Worm (Caenorhabditis elegans) whole organism, L4 larva: ENCODE results near the gene Y66D12A.30.
A peak's percentile ranks its signal among the peaks of the same experiment; 100 is the strongest.

ENCODE experiments used
- F44E2.7 ChIP-seq: fragments of 200-800 bp; sonication (Bioruptor generic); IDR thresholded peaks from 2 replicates; pipeline ENCODE4 v2.1.2; 2022; ENCODE audit warnings: missing genetic modification characterization, missing compliant biosample characterization
- F49E8.2 ChIP-seq: sonication (generic microtip); optimal IDR thresholded peaks from 2 replicates; lab custom pipeline; 2016; ENCODE audit warnings: missing compliant biosample characterization, mild to moderate bottlenecking, missing genetic modification characterization, borderline replicate concordance
- ZK337.2 ChIP-seq: fragments of 200-800 bp; sonication (Bioruptor generic); IDR thresholded peaks from 2 replicates; pipeline ENCODE4 v1.3.6; 2022; ENCODE audit warnings: missing genetic modification reagents, missing genetic modification characterization, missing compliant biosample characterization
- ama-1 ChIP-seq: fragments of 150-350 bp; optimal IDR thresholded peaks from 2 replicates; lab custom pipeline; 2014; ENCODE audit warnings: inconsistent platforms, mixed read lengths
- ceh-28 ChIP-seq: fragments of 150-350 bp; optimal IDR thresholded peaks from 2 replicates; lab custom pipeline; 2014; ENCODE audit warnings: missing biosample characterization, missing genetic modification reagents, missing genetic modification characterization
- ceh-32 ChIP-seq: sonication (generic microtip); optimal IDR thresholded peaks from 2 replicates; lab custom pipeline; 2016; ENCODE audit warnings: mild to moderate bottlenecking, missing genetic modification characterization, missing compliant biosample characterization; ENCODE audit not compliant: poor library complexity
- ces-1 ChIP-seq: fragments of 150-350 bp; sonication (generic microtip); optimal IDR thresholded peaks from 4 replicates; lab custom pipeline; 2014; ENCODE audit warnings: missing biosample characterization, missing genetic modification reagents, missing genetic modification characterization
- dmd-8 ChIP-seq: fragments of 200-800 bp; sonication (Bioruptor generic); IDR thresholded peaks from 2 replicates; pipeline ENCODE4 v1.3.6; 2022; ENCODE audit warnings: missing genetic modification characterization, missing compliant biosample characterization
- dmd-9 ChIP-seq: fragments of 200-800 bp; sonication (Bioruptor generic); IDR thresholded peaks from 2 replicates; pipeline ENCODE4 v1.3.6; 2022; ENCODE audit warnings: missing genetic modification reagents, missing genetic modification characterization, missing compliant biosample characterization
- dpl-1 ChIP-seq: fragments of 150-350 bp; optimal IDR thresholded peaks from 2 replicates; lab custom pipeline; 2014; ENCODE audit warnings: missing biosample characterization, missing genetic modification reagents, missing genetic modification characterization
- duxl-1 ChIP-seq: sonication (generic microtip); optimal IDR thresholded peaks from 2 replicates; lab custom pipeline; 2016; ENCODE audit warnings: mild to moderate bottlenecking, missing genetic modification characterization, moderate library complexity, missing compliant biosample characterization; ENCODE audit not compliant: poor library complexity
- dve-1 ChIP-seq: sonication (generic microtip); optimal IDR thresholded peaks from 2 replicates; lab custom pipeline; 2017; ENCODE audit warnings: antibody characterized with exemption, mild to moderate bottlenecking, missing genetic modification characterization, missing compliant biosample characterization; ENCODE audit not compliant: insufficient read depth
- egl-27 ChIP-seq: sonication (generic microtip); optimal IDR thresholded peaks from 3 replicates; lab custom pipeline; 2017; ENCODE audit warnings: missing biosample characterization, missing genetic modification reagents, missing genetic modification characterization
- egl-43 ChIP-seq: fragments of 200-800 bp; sonication (Bioruptor generic); IDR thresholded peaks from 2 replicates; pipeline ENCODE4 v1.3.6; 2022; ENCODE audit warnings: missing genetic modification reagents, missing genetic modification characterization, missing compliant biosample characterization
- fkh-10 ChIP-seq: fragments of 150-350 bp; optimal IDR thresholded peaks from 2 replicates; lab custom pipeline; 2014; ENCODE audit warnings: missing biosample characterization, missing genetic modification reagents, missing genetic modification characterization
- hmg-1.1 ChIP-seq: fragments of 200-800 bp; sonication (Bioruptor generic); IDR thresholded peaks from 2 replicates; pipeline ENCODE4 v1.3.6; 2022; ENCODE audit warnings: missing genetic modification reagents, missing genetic modification characterization, missing compliant biosample characterization
- lim-7 ChIP-seq: fragments of 200-800 bp; sonication (Bioruptor generic); IDR thresholded peaks from 2 replicates; pipeline ENCODE4 v1.3.6; 2022; ENCODE audit warnings: missing genetic modification characterization, missing compliant biosample characterization
- lin-38 ChIP-seq: fragments of 200-800 bp; sonication (Bioruptor generic); IDR thresholded peaks from 2 replicates; pipeline ENCODE4 v1.3.6; 2022; ENCODE audit warnings: missing genetic modification reagents, missing genetic modification characterization, missing compliant biosample characterization
- lir-3 ChIP-seq: sonication (generic microtip); optimal IDR thresholded peaks from 2 replicates; lab custom pipeline; 2016; ENCODE audit warnings: mild to moderate bottlenecking, missing genetic modification characterization, missing compliant biosample characterization
- lsy-2 ChIP-seq, 2 experiments: fragments of 150-350 bp in 1 of 2; sonication (generic microtip) in 1 of 2; optimal IDR thresholded peaks; 2 replicates each; lab custom pipeline; 2014 to 2017; ENCODE audit warnings: missing biosample characterization in 2 of 2, missing genetic modification characterization in 2 of 2
- madf-5 ChIP-seq, 2 experiments: fragments of 200-800 bp; sonication (Bioruptor generic); IDR thresholded peaks; 2 replicates each; pipeline ENCODE4 v1.3.6; 2022; ENCODE audit warnings: missing compliant biosample characterization in 2 of 2, missing genetic modification characterization in 2 of 2
- mdl-1 ChIP-seq, 2 experiments: fragments of 150-350 bp in 1 of 2; sonication (generic microtip) in 1 of 2; optimal IDR thresholded peaks; 2 replicates each; lab custom pipeline; 2014 to 2017; ENCODE audit warnings: missing biosample characterization in 2 of 2, missing genetic modification characterization in 2 of 2
- mdt-29 ChIP-seq: fragments of 200-800 bp; sonication (Bioruptor generic); IDR thresholded peaks from 2 replicates; pipeline ENCODE4 v1.3.6; 2022; ENCODE audit warnings: missing genetic modification reagents, missing genetic modification characterization, missing compliant biosample characterization
- mes-2 ChIP-seq: sonication (generic microtip); optimal IDR thresholded peaks from 2 replicates; lab custom pipeline; 2016; ENCODE audit warnings: missing genotype, mild to moderate bottlenecking, missing genetic modification characterization, missing compliant biosample characterization; ENCODE audit not compliant: poor library complexity, severe bottlenecking
- nhr-102 ChIP-seq: sonication (generic microtip); optimal IDR thresholded peaks from 2 replicates; lab custom pipeline; 2016; ENCODE audit warnings: mild to moderate bottlenecking, missing genetic modification characterization, moderate library complexity, missing compliant biosample characterization
- nhr-11 ChIP-seq: fragments of 150-350 bp; optimal IDR thresholded peaks from 2 replicates; lab custom pipeline; 2014; ENCODE audit warnings: missing biosample characterization, missing genetic modification characterization
- nhr-237 ChIP-seq: sonication (generic microtip); optimal IDR thresholded peaks from 2 replicates; lab custom pipeline; 2017; ENCODE audit warnings: missing biosample characterization, missing genetic modification characterization
- nhr-28 ChIP-seq: fragments of 150-350 bp; optimal IDR thresholded peaks from 2 replicates; lab custom pipeline; 2014; ENCODE audit warnings: missing biosample characterization, missing genetic modification characterization
- nhr-42 ChIP-seq: fragments of 200-800 bp; sonication (Bioruptor generic); IDR thresholded peaks from 2 replicates; pipeline ENCODE4 v1.3.6; 2022; ENCODE audit warnings: missing genetic modification characterization, missing compliant biosample characterization
- nhr-6 ChIP-seq: fragments of 150-350 bp; optimal IDR thresholded peaks from 2 replicates; lab custom pipeline; 2014; ENCODE audit warnings: missing biosample characterization, missing genetic modification characterization
- pha-4 ChIP-seq, 2 experiments: fragments of 150-350 bp in 1 of 2; fragments of 200-800 bp in 1 of 2; sonication (Bioruptor generic) in 1 of 2; IDR thresholded peaks in 1 of 2; optimal IDR thresholded peaks in 1 of 2; 2 replicates each; pipeline versions ENCODE4 v1.3.6 to Lab custom; 2014 to 2022; ENCODE audit warnings: missing genetic modification characterization in 2 of 2, missing genetic modification reagents in 2 of 2, missing biosample characterization in 1 of 2, missing compliant biosample characterization in 1 of 2
- set-16 ChIP-seq: fragments of 200-800 bp; sonication (Bioruptor generic); IDR thresholded peaks from 2 replicates; pipeline ENCODE4 v1.3.6; 2022; ENCODE audit warnings: missing genetic modification reagents, missing genetic modification characterization, missing compliant biosample characterization
- snpc-1.2 ChIP-seq: fragments of 200-800 bp; sonication (Bioruptor generic); IDR thresholded peaks from 2 replicates; pipeline ENCODE4 v1.3.6; 2022; ENCODE audit warnings: missing genetic modification reagents, missing genetic modification characterization, missing compliant biosample characterization
- snpc-4 ChIP-seq: fragments of 150-350 bp; optimal IDR thresholded peaks from 2 replicates; lab custom pipeline; 2014; ENCODE audit warnings: missing biosample characterization, missing genetic modification characterization
- spr-3 ChIP-seq: fragments of 200-800 bp; sonication (Bioruptor generic); optimal IDR thresholded peaks from 2 replicates; lab custom pipeline; 2018; ENCODE audit warnings: mild to moderate bottlenecking, missing genetic modification characterization, missing compliant biosample characterization
- tra-1 ChIP-seq: fragments of 200-800 bp; sonication (Bioruptor generic); IDR thresholded peaks from 2 replicates; pipeline ENCODE4 v1.3.6; 2022; ENCODE audit warnings: missing genetic modification reagents, missing genetic modification characterization, missing compliant biosample characterization
- unc-130 ChIP-seq: sonication (generic microtip); optimal IDR thresholded peaks from 2 replicates; lab custom pipeline; 2016; ENCODE audit warnings: missing genetic modification reagents, missing genetic modification characterization, missing compliant biosample characterization
- zfp-3 ChIP-seq: fragments of 200-800 bp; sonication (Bioruptor generic); conservative IDR thresholded peaks from 2 replicates; pipeline ENCODE4 v1.3.6; 2022; ENCODE audit warnings: missing genetic modification reagents, missing genetic modification characterization, missing compliant biosample characterization
- zip-2 ChIP-seq: fragments of 150-350 bp; optimal IDR thresholded peaks from 2 replicates; lab custom pipeline; 2014; ENCODE audit warnings: missing biosample characterization, missing genetic modification characterization
- ztf-7 ChIP-seq: fragments of 150-350 bp; optimal IDR thresholded peaks from 2 replicates; lab custom pipeline; 2014; ENCODE audit warnings: missing biosample characterization, missing genetic modification characterization

Gene Y66D12A.30

ce11 chrIII:11567837-11568236, 41.8 kb upstream of the Y66D12A.30 start, which contains the start of gene psme-3:
Gene psme-3 (plus strand): TSS chrIII:11568137.
- no peak for TF ChIP-seq snpc-4 (tag; lab: Kevin White, UChicago)
- peak; percentile 3 for TF ChIP-seq ama-1 (lab: Kevin White, UChicago)

ce11 chrIII:11573921-11574320, 35.7 kb upstream of the Y66D12A.30 start, which contains the start of gene Y66D12A.8:
Gene Y66D12A.8 (plus strand): TSS chrIII:11574221.
- no peak for TF ChIP-seq nhr-6 (tag; lab: Kevin White, UChicago)
- no peak for TF ChIP-seq ZK337.2 (GFP tag; lab: Robert Waterston, UW)
- no peak for TF ChIP-seq ztf-7
- no peak for TF ChIP-seq nhr-42 (GFP tag; lab: Robert Waterston, UW)
- TF ChIP-seq mdl-1 (tag; optimal IDR thresholded peaks at IDR 0.05; lab: Kevin White, UChicago) = no peak
- TF ChIP-seq F44E2.7 (GFP tag; lab: Robert Waterston, UW) = no peak
- TF ChIP-seq ceh-28 (tag; lab: Kevin White, UChicago) = no peak
- TF ChIP-seq nhr-237 (tag; lab: Kevin White, UChicago) = no peak
- TF ChIP-seq spr-3 (GFP tag; lab: Kevin White, UChicago) = no peak
- no peak for TF ChIP-seq dmd-8 (GFP tag; lab: Robert Waterston, UW)
- no peak for TF ChIP-seq egl-27 (tag; lab: Kevin White, UChicago)
- no peak for TF ChIP-seq zfp-3 (GFP tag; lab: Robert Waterston, UW)
- TF ChIP-seq lir-3 (tag; lab: Kevin White, UChicago) = no peak
- no peak for TF ChIP-seq hmg-1.1 (GFP tag; lab: Robert Waterston, UW)
- TF ChIP-seq dve-1 (tag; lab: Kevin White, UChicago) = no peak
- TF ChIP-seq madf-5 (GFP tag; IDR thresholded peaks at IDR 0.05; lab: Robert Waterston, UW) = no peak
- TF ChIP-seq lsy-2 (tag; optimal IDR thresholded peaks at IDR 0.05; lab: Kevin White, UChicago) = no peak

DNA sequence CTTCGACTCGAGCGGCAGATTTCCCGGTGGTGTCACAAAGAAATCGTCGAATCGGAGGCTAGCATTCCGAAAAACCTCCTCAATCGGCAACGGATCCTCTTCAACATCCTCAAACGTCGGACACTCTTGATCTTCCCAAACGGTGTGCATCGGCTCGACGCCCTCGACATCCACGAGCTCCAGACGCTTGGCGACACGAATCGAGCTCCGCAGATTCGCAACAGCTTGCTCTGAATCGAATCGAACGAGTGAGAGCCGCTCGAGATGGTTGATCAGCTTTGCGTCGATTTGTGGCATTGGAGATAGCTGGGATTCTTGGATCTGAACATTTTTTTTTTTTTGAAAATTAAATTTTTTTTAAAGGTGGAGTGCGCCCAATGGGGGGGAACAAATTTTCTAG, 30.3 kb upstream of the Y66D12A.30 start:
- TF ChIP-seq dmd-9 (GFP tag; lab: Robert Waterston, UW) = 0 out of 2 replicates have a peak, but pooled peaks have one; percentile 19
- no peak for TF ChIP-seq ceh-32 (tag; lab: Kevin White, UChicago)
- TF ChIP-seq egl-43 (GFP tag; lab: Robert Waterston, UW) = peak; percentile 53; the same call in 1 of the 2 replicates
- TF ChIP-seq mdt-29 (GFP tag; lab: Robert Waterston, UW) = no peak
- peak; percentile 73 for TF ChIP-seq set-16 (GFP tag; lab: Robert Waterston, UW)

- TF ChIP-seq lin-38 (GFP tag; lab: Robert Waterston, UW) (peak; percentile 78), set-16 (GFP tag; lab: Robert Waterston, UW) (no peak), lsy-2 (tag; optimal IDR thresholded peaks at IDR 0.05; lab: Kevin White, UChicago) (peak in 1 of 2 experiments; percentile 48), dpl-1 (GFP tag; lab: Kevin White, UChicago) (peak; percentile 79), ceh-28 (tag; lab: Kevin White, UChicago) (no peak), mes-2 (tag; lab: Kevin White, UChicago) (peak; percentile 50)
Measured at ce11 chrIII:11580428-11580885, 29.2 kb upstream of the Y66D12A.30 start, which contains the start of gene Y66D12A.7. Gene Y66D12A.7 (minus strand): TSS chrIII:11580478.

- peak; percentile 16 for TF ChIP-seq unc-130 (GFP tag; lab: Kevin White, UChicago)
- TF ChIP-seq nhr-11 (tag; lab: Kevin White, UChicago) = no peak
- TF ChIP-seq lin-38 (GFP tag; lab: Robert Waterston, UW) = peak; percentile 57
- TF ChIP-seq fkh-10 (GFP tag; lab: Kevin White, UChicago) = no peak
- TF ChIP-seq ces-1 (GFP tag; lab: Kevin White, UChicago) = no peak
- peak; percentile 10 for TF ChIP-seq F49E8.2
- no peak for TF ChIP-seq lim-7 (GFP tag; lab: Robert Waterston, UW)
- TF ChIP-seq tra-1 (GFP tag; lab: Robert Waterston, UW) = no peak
- peak; percentile 49; the same call in 1 of the 2 replicates for TF ChIP-seq snpc-1.2 (GFP tag; lab: Robert Waterston, UW)
- no peak for TF ChIP-seq duxl-1 (tag; lab: Kevin White, UChicago)
- no peak for TF ChIP-seq nhr-28
- TF ChIP-seq zip-2 (tag; lab: Kevin White, UChicago) = no peak
- no peak for TF ChIP-seq pha-4 (GFP tag; IDR thresholded peaks at IDR 0.05; lab: Robert Waterston, UW)
- no peak for TF ChIP-seq pha-4 (tag; optimal IDR thresholded peaks at IDR 0.05; lab: Kevin White, UChicago)
- TF ChIP-seq nhr-102 = no peak
Measured at ce11 chrIII:11581372-11581771, 28.3 kb upstream of the Y66D12A.30 start, which contains the start of the genes Y66D12A.6 and ceh-92. Gene Y66D12A.6 (minus strand): TSS chrIII:11581402. Gene ceh-92 (plus strand): TSS chrIII:11581600.
